Worm (Caenorhabditis elegans) whole organism, L2 larva: ENCODE measurements around the gene dhs-13.

Experiments
- C34F6.9 ChIP-seq: fragments of 150-350 bp; optimal IDR thresholded peaks from 2 replicates; lab custom pipeline; 2014; ENCODE audit warnings: missing biosample characterization, missing genetic modification characterization
- Y55F3AM.14 ChIP-seq: fragments of 200-800 bp; sonication (Bioruptor generic); optimal IDR thresholded peaks from 2 replicates; lab custom pipeline; 2018; ENCODE audit warnings: mild to moderate bottlenecking, missing genetic modification characterization, missing compliant biosample characterization
- ZK546.5 ChIP-seq: sonication (generic microtip); optimal IDR thresholded peaks from 2 replicates; lab custom pipeline; 2017; ENCODE audit warnings: missing biosample characterization, missing genetic modification characterization
- alr-1 ChIP-seq: fragments of 150-350 bp; optimal IDR thresholded peaks from 2 replicates; lab custom pipeline; 2014; ENCODE audit warnings: missing biosample characterization, missing genetic modification characterization
- aly-2 ChIP-seq: fragments of 150-350 bp; optimal IDR thresholded peaks from 2 replicates; lab custom pipeline; 2014; ENCODE audit warnings: missing biosample characterization, missing genetic modification characterization
- ama-1 ChIP-seq: fragments of 150-350 bp; optimal IDR thresholded peaks from 2 replicates; lab custom pipeline; 2018; ENCODE audit warnings: inconsistent platforms
- blmp-1 ChIP-seq: sonication (generic microtip); optimal IDR thresholded peaks from 2 replicates; lab custom pipeline; 2017; ENCODE audit warnings: missing genetic modification characterization, mild to moderate bottlenecking, missing compliant biosample characterization, antibody characterized with exemption, moderate library complexity; ENCODE audit not compliant: insufficient read depth
- dmd-4 ChIP-seq: sonication (generic microtip); optimal IDR thresholded peaks from 2 replicates; lab custom pipeline; 2017; ENCODE audit warnings: missing biosample characterization, missing genetic modification characterization
- elt-3 ChIP-seq: sonication (generic microtip); optimal IDR thresholded peaks from 2 replicates; lab custom pipeline; 2017; ENCODE audit warnings: missing biosample characterization, missing genetic modification characterization
- fos-1 ChIP-seq: fragments of 150-350 bp; optimal IDR thresholded peaks from 2 replicates; lab custom pipeline; 2014; ENCODE audit warnings: missing biosample characterization, missing genetic modification characterization
- lin-39 ChIP-seq: fragments of 150-350 bp; optimal IDR thresholded peaks from 2 replicates; lab custom pipeline; 2014; ENCODE audit warnings: missing biosample characterization, missing genetic modification reagents, missing genetic modification characterization
- lsy-2 ChIP-seq, 2 experiments: fragments of 150-350 bp in 1 of 2; sonication (generic microtip) in 1 of 2; optimal IDR thresholded peaks; 2 replicates each; lab custom pipeline; 2014 to 2017; ENCODE audit warnings: missing biosample characterization in 2 of 2, missing genetic modification characterization in 2 of 2
- mab-5 ChIP-seq: fragments of 150-350 bp; optimal IDR thresholded peaks from 2 replicates; lab custom pipeline; 2014; ENCODE audit warnings: missing biosample characterization, missing genetic modification characterization
- mbf-1 ChIP-seq: sonication (generic microtip); optimal IDR thresholded peaks from 2 replicates; lab custom pipeline; 2017; ENCODE audit warnings: missing biosample characterization, missing genetic modification characterization
- nhr-11 ChIP-seq: fragments of 150-350 bp; optimal IDR thresholded peaks from 2 replicates; lab custom pipeline; 2014; ENCODE audit warnings: missing biosample characterization, missing genetic modification characterization
- nhr-12 ChIP-seq: fragments of 150-350 bp; optimal IDR thresholded peaks from 2 replicates; lab custom pipeline; 2014; ENCODE audit warnings: missing biosample characterization, missing genetic modification characterization
- nhr-129 ChIP-seq: fragments of 150-350 bp; optimal IDR thresholded peaks from 2 replicates; lab custom pipeline; 2014; ENCODE audit warnings: missing biosample characterization, missing genetic modification characterization
- nhr-21 ChIP-seq: fragments of 150-350 bp; optimal IDR thresholded peaks from 2 replicates; lab custom pipeline; 2014; ENCODE audit warnings: missing biosample characterization, missing genetic modification characterization
- nhr-23 ChIP-seq: fragments of 150-350 bp; optimal IDR thresholded peaks from 2 replicates; lab custom pipeline; 2014; ENCODE audit warnings: missing biosample characterization, missing genetic modification reagents, missing genetic modification characterization
- nhr-237 ChIP-seq: fragments of 150-350 bp; optimal IDR thresholded peaks from 2 replicates; lab custom pipeline; 2014; ENCODE audit warnings: missing biosample characterization, missing genetic modification characterization
- nhr-6 ChIP-seq: fragments of 150-350 bp; optimal IDR thresholded peaks from 2 replicates; lab custom pipeline; 2014; ENCODE audit warnings: missing biosample characterization, missing genetic modification characterization
- nhr-77 ChIP-seq: fragments of 150-350 bp; optimal IDR thresholded peaks from 2 replicates; lab custom pipeline; 2014; ENCODE audit warnings: missing biosample characterization, missing genetic modification characterization
- peb-1 ChIP-seq: fragments of 150-350 bp; optimal IDR thresholded peaks from 2 replicates; lab custom pipeline; 2014; ENCODE audit warnings: missing biosample characterization, missing genetic modification characterization
- sem-4 ChIP-seq: fragments of 150-350 bp; optimal IDR thresholded peaks from 2 replicates; lab custom pipeline; 2014; ENCODE audit warnings: missing biosample characterization, missing genetic modification reagents, missing genetic modification characterization
- skn-1 ChIP-seq: sonication (generic microtip); optimal IDR thresholded peaks from 2 replicates; lab custom pipeline; 2017; ENCODE audit warnings: missing biosample characterization, missing genetic modification characterization
- snpc-4 ChIP-seq: fragments of 150-350 bp; optimal IDR thresholded peaks from 2 replicates; lab custom pipeline; 2014; ENCODE audit warnings: missing biosample characterization, missing genetic modification characterization
- unc-55 ChIP-seq: fragments of 150-350 bp; sonication (generic microtip); optimal IDR thresholded peaks from 3 replicates; lab custom pipeline; 2014; ENCODE audit warnings: missing biosample characterization, missing genetic modification reagents, missing genetic modification characterization
- unc-62 ChIP-seq: fragments of 150-350 bp; optimal IDR thresholded peaks from 2 replicates; lab custom pipeline; 2014; ENCODE audit warnings: missing biosample characterization, missing genetic modification reagents, missing genetic modification characterization
- ztf-1 ChIP-seq: fragments of 200-800 bp; sonication (Bioruptor generic); conservative IDR thresholded peaks from 2 replicates; pipeline ENCODE4 v1.3.6; 2022; ENCODE audit warnings: missing genetic modification characterization, missing compliant biosample characterization
- ztf-11 ChIP-seq: sonication (generic microtip); optimal IDR thresholded peaks from 2 replicates; lab custom pipeline; 2017; ENCODE audit warnings: missing biosample characterization, missing genetic modification characterization
- ztf-4 ChIP-seq: fragments of 150-350 bp; optimal IDR thresholded peaks from 2 replicates; lab custom pipeline; 2014; ENCODE audit warnings: missing biosample characterization, missing genetic modification characterization

dhs-13 gene

DNA sequence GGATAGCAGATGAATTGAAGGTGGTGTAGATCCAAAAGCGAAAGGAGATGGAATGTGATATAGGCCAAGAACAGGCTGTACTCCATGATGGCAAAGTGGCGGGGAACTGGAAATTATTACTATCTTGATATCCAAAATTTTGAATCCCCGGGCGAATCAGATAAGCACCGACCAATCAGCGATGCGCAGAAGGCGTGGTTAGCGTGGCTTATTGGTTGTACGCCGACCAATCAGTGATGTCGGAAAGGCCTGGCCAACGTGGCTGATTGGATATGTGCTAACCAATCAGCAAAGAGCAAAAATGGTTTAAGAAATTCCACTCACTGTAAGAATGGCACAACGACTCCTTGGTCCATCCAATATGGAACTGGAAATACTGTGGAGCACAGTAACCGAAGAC is 8.5 kb upstream of the dhs-13 start:
- TF ChIP-seq skn-1 (tag; lab: Kevin White, UChicago) (no peak), ztf-11 (no peak)

DNA sequence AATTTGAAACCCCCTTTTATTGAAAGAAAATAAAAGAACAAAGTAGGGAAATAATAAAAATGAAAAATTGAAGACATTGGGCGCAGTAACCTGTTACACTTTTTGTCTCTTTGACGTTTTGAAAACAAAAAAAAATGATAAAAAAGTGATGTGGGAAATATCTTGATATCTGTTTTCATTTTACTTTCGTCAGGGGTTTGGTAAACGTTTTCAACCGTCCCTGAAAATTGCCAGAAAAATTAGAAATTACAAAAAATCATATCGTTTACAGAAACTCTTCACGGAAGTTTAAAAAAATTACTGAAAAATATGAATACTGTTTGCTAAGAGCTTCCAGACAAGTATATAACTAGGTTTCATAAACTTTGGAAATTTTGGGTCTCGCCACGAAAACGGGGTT is 7.6 kb upstream of the dhs-13 start, which contains the start of gene F36H9.4:
TSS of gene F36H9.4 (minus strand) at position 101 of the 400 bp plus-strand sequence.
- no peak for TF ChIP-seq dmd-4 (tag; lab: Kevin White, UChicago)
- no peak for TF ChIP-seq snpc-4 (tag; lab: Kevin White, UChicago)
- TF ChIP-seq, all 48 proteins: peak for 0

DNA sequence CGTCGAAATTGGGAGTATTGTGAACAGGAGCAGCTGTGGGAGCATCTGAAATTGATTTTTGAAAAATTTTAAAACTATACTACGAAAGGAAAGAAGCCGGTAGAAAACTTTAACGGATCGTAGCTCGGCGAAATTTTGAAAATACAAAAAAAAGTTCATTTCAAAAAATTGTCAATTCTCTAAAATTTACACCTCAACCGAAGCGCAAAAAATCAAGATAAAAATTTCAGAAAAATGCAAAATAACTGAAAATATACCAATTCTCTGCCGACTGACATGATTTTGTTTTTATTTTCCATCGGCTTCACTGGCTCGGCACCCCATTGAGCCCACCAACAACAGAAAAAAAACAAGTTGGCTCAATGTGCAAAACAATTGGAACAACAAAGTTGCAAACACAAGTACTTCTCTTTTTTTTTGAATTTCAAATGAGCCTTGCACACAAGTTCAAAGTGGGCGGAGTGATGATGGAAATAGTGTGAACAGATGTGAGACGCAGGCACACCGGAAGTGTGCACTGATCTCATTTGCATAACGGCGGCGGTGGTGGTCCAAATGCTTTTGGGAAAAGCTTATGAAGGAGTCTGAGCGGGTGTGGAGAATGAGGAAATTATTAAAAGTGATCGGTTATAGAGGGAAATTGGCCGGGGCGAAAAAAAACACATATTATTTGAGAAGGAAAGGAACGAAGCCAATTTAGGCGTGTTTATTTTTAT is 3.5 kb upstream of the dhs-13 start, which contains the start of gene F36H9.7:
TSS of gene F36H9.7 (minus strand) at position 51 of the 716 bp plus-strand sequence.
- TF ChIP-seq lsy-2 (tag; optimal IDR thresholded peaks at IDR 0.05; lab: Kevin White, UChicago) (no peak), sem-4 (tag; lab: Kevin White, UChicago) (no peak), nhr-12 (tag; lab: Kevin White, UChicago) (no peak), dmd-4 (tag; lab: Kevin White, UChicago) (no peak)

DNA sequence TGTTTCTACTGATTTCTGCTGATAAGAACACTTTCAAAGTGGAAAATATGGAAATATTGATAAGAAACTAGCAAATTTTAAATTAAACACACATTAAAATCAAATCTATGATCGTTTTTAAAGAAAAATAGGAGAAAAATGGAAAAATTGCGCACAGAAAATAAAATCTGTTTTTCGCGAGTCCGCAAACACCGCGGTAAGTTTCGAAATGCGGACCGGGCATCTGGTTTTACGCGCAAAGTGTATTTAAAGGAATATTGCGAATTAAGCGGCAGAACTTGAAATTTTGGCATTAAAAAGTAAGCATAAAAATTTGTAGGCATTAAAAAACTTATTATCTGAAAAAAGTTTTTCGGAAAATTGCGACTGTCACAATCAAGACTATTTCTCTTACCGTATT is 1.6 kb upstream of the dhs-13 start:
- TF ChIP-seq lsy-2 (tag; optimal IDR thresholded peaks at IDR 0.05; lab: Kevin White, UChicago) (peak in 1 of 2 experiments; percentile 45), unc-55 (GFP tag; lab: Kevin White, UChicago) (peak; percentile 23), C34F6.9 (tag; lab: Kevin White, UChicago) (peak; percentile 10), mbf-1 (tag; lab: Kevin White, UChicago) (no peak)

DNA sequence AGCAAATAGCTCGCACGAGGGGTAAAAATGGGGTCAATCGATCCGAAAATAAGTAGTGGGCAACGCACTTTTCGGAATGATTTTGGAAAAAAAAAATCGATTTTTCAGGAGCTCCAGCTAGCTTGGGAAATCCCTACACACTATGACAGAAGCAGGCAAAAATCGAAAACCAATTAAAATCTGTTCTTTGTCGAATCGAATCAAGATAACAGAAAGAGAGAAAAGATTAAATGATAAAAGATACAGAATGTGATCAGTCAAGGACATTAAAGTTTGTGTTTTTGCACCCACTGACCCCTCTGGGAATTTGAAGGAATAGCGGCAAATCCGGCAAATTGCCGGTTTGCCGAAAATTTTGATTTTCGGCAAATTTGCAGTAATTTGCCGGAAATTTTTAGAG is 4.1 kb downstream of the dhs-13 start:
- TF ChIP-seq ZK546.5 (no peak), nhr-237 (tag; lab: Kevin White, UChicago) (no peak)

DNA sequence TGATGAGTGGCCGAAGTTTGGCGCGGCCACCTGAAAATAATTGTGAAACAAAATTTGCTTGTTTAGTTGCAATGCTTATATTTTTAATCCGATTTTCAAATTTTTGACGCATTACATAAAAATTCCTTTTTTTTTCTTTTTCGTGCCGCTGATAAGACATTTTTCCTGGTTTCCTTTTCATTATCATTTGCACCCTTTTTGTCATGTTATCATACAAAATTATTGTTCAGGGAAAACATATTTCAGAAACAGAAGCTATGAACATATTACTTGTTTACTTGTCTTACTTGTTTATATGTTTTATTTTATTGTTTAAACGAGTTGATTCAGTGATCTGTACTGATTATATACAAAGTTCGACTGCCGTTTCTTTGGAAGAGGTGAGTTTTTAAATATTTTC is 10.9 kb downstream of the dhs-13 start, which contains the start of gene clec-205:
TSS of gene clec-205 (plus strand) at position 212 of the 400 bp plus-strand sequence.
- TF ChIP-seq elt-3 (no peak), peb-1 (no peak), sem-4 (tag; lab: Kevin White, UChicago) (no peak), fos-1 (peak; percentile 63), ama-1 (no peak), nhr-129 (tag; lab: Kevin White, UChicago) (no peak), mab-5 (tag; lab: Kevin White, UChicago) (no peak), lin-39 (tag; lab: Kevin White, UChicago) (no peak)

DNA sequence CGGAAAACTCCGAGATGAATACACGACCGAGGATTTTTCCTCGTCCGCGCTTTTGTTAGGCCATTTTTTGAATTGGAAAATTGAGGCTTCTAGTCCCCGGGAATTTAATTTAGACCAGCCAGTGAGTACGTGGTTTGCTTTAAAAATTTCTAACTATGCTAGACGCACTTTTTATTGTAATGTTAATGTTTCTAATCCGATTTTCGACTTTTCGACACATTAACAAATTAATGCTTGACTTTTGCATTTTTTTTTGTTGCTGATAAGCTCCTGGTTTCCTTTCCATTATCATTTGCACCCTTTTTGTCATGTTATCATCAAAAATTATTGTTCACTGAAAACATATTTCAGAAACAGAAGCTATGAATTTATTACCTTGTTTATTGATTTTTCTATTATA is 14.7 kb downstream of the dhs-13 start, which contains the start of gene clec-204:
TSS of gene clec-204 (plus strand) at position 301 of the 400 bp plus-strand sequence.
- TF ChIP-seq fos-1 = peak; percentile 28
- TF ChIP-seq blmp-1 = no peak

DNA sequence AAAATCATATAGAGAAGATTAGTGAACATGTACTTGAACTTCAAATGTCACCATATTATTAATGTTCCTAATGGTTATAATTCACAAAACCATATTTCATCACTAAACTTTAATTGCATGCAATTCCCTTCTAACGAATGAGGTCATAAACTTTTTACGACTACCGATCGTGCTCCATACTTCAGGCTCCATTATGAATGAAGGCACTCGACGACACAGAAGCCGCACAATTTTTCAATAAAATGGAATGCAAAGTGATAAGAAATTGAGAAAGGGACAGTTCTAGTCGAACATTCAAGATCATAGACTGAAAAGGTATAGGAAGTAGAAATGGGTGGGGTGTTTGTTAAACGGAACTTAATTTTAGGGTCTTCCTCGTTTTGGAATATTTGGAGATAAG is 15.4 kb downstream of the dhs-13 start:
- no peak for TF ChIP-seq ztf-1 (GFP tag; lab: Robert Waterston, UW)
- TF ChIP-seq nhr-11 (tag; lab: Kevin White, UChicago) = no peak
- no peak for TF ChIP-seq nhr-21
- TF ChIP-seq ZK546.5 = no peak
- TF ChIP-seq blmp-1 = no peak
- no peak for TF ChIP-seq nhr-6 (tag; lab: Kevin White, UChicago)
- no peak for TF ChIP-seq ztf-4 (tag; lab: Kevin White, UChicago)
- no peak for TF ChIP-seq lin-39 (tag; lab: Kevin White, UChicago)
- no peak for TF ChIP-seq nhr-77

DNA sequence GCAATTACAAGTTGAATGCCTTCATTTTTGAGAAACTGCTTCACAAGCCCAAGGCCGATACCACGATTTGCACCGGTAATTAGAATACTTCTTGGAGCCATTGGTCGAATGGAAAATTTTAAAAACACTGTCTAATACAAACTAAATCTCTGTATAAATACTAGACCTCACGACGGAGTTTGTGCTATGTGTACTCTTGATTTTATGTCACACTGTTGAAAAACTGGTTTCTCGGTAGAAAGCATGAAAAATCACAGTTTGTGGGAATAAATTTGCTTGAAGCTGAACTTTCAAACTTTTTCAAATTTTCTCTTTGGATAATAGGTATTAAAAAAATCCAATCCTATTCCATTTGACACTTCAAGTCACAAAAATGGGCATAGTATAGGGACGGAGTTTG is 15.9 kb downstream of the dhs-13 start, which contains the start of gene ZK697.14:
TSS of gene ZK697.14 (minus strand) at position 101 of the 400 bp plus-strand sequence.
- TF ChIP-seq alr-1 (tag; lab: Kevin White, UChicago) (no peak), ztf-1 (GFP tag; lab: Robert Waterston, UW) (no peak), nhr-23 (tag; lab: Kevin White, UChicago) (no peak), Y55F3AM.14 (no peak), mab-5 (tag; lab: Kevin White, UChicago) (no peak), nhr-12 (tag; lab: Kevin White, UChicago) (no peak), unc-55 (GFP tag; lab: Kevin White, UChicago) (no peak), blmp-1 (no peak), ztf-11 (no peak), C34F6.9 (tag; lab: Kevin White, UChicago) (no peak), skn-1 (tag; lab: Kevin White, UChicago) (no peak), snpc-4 (tag; lab: Kevin White, UChicago) (no peak), ztf-4 (tag; lab: Kevin White, UChicago) (no peak), nhr-129 (tag; lab: Kevin White, UChicago) (no peak), unc-62 (no peak), ama-1 (no peak), aly-2 (no peak), nhr-21 (no peak)
